Fruit fly (Drosophila melanogaster) whole organism, embryonic: ENCODE results near the gene piwi.

Experiments
- Asciz ChIP-seq: fragments of 200-800 bp; sonication (Bioruptor generic); optimal IDR thresholded peaks from 2 replicates; lab custom pipeline; 2017; ENCODE audit warnings: missing biosample characterization, mild to moderate bottlenecking, missing genetic modification characterization, missing genetic modification reagents
- CG10979 ChIP-seq: fragments of 200-800 bp; sonication (Bioruptor generic); optimal IDR thresholded peaks from 2 replicates; lab custom pipeline; 2018; ENCODE audit warnings: missing biosample characterization, mild to moderate bottlenecking, missing genetic modification characterization, moderate library complexity
- CG12236 ChIP-seq: fragments of 200-800 bp; sonication (Bioruptor generic); optimal IDR thresholded peaks from 2 replicates; lab custom pipeline; 2016; ENCODE audit warnings: missing biosample characterization, missing genetic modification characterization
- CG16813 ChIP-seq: fragments of 200-800 bp; sonication (Bioruptor generic); IDR thresholded peaks from 3 replicates; pipeline ENCODE4 v1.3.6; 2022; ENCODE audit warnings: missing biosample characterization, missing genetic modification characterization; ENCODE audit not compliant: partially characterized antibody
- CG18476 ChIP-seq: fragments of 200-800 bp; sonication (Bioruptor generic); optimal IDR thresholded peaks from 2 replicates; lab custom pipeline; 2016; ENCODE audit warnings: missing biosample characterization, mild to moderate bottlenecking, missing genetic modification characterization
- CG2202 ChIP-seq: fragments of 200-800 bp; sonication (Bioruptor generic); optimal IDR thresholded peaks from 2 replicates; lab custom pipeline; 2018; ENCODE audit warnings: missing biosample characterization, mild to moderate bottlenecking, missing genetic modification characterization
- CG2875 ChIP-seq: fragments of 200-800 bp; sonication (Bioruptor generic); optimal IDR thresholded peaks from 2 replicates; lab custom pipeline; 2017; ENCODE audit warnings: missing biosample characterization, mild to moderate bottlenecking, missing genetic modification characterization, missing genetic modification reagents
- CG33557 ChIP-seq: fragments of 200-800 bp; sonication (Bioruptor generic); optimal IDR thresholded peaks from 2 replicates; lab custom pipeline; 2019; ENCODE audit warnings: missing biosample characterization, mild to moderate bottlenecking, missing genetic modification characterization, moderate library complexity
- CG3995 ChIP-seq: fragments of 200-800 bp; sonication (Bioruptor generic); optimal IDR thresholded peaks from 3 replicates; lab custom pipeline; 2016; ENCODE audit warnings: missing biosample characterization, missing genetic modification characterization
- CG5953 ChIP-seq: fragments of 200-800 bp; sonication (Bioruptor generic); IDR thresholded peaks from 2 replicates; pipeline ENCODE4 v1.3.6; 2022; ENCODE audit warnings: missing biosample characterization, missing genetic modification characterization
- CG6254 ChIP-seq: fragments of 200-800 bp; sonication (Bioruptor generic); optimal IDR thresholded peaks from 3 replicates; lab custom pipeline; 2017; ENCODE audit warnings: mild to moderate bottlenecking, missing biosample characterization, missing genetic modification reagents, missing genetic modification characterization
- CG8281 ChIP-seq: fragments of 200-800 bp; sonication (Bioruptor generic); optimal IDR thresholded peaks from 2 replicates; lab custom pipeline; 2018; ENCODE audit warnings: missing biosample characterization, mild to moderate bottlenecking, missing genetic modification characterization, moderate library complexity
- CG9727 ChIP-seq: fragments of 200-800 bp; sonication (Bioruptor generic); optimal IDR thresholded peaks from 3 replicates; lab custom pipeline; 2017; ENCODE audit warnings: missing biosample characterization, mild to moderate bottlenecking, missing genetic modification characterization
- CoRest ChIP-seq: fragments of 200-800 bp; sonication (Bioruptor generic); optimal IDR thresholded peaks from 3 replicates; lab custom pipeline; 2018; ENCODE audit warnings: missing biosample characterization, mild to moderate bottlenecking, missing genetic modification characterization, moderate library complexity
- Dek ChIP-seq: fragments of 200-800 bp; sonication (Bioruptor generic); optimal IDR thresholded peaks from 3 replicates; lab custom pipeline; 2019; ENCODE audit warnings: missing biosample characterization, mild to moderate bottlenecking, missing genetic modification characterization, moderate library complexity
- Ets65A ChIP-seq: fragments of 200-800 bp; sonication (Bioruptor generic); peaks from one replicate; lab custom pipeline; 2016; ENCODE audit warnings: missing biosample characterization, missing genetic modification characterization
- Fer3 ChIP-seq: fragments of 200-800 bp; sonication (Bioruptor generic); optimal IDR thresholded peaks from 2 replicates; lab custom pipeline; 2018; ENCODE audit warnings: missing biosample characterization, mild to moderate bottlenecking, missing genetic modification characterization, moderate library complexity
- Hmr ChIP-seq: fragments of 200-800 bp; sonication (Bioruptor generic); optimal IDR thresholded peaks from 3 replicates; lab custom pipeline; 2017; ENCODE audit warnings: mild to moderate bottlenecking, missing biosample characterization, missing genetic modification reagents, missing genetic modification characterization
- Meics ChIP-seq: fragments of 200-800 bp; sonication (Bioruptor generic); optimal IDR thresholded peaks from 2 replicates; lab custom pipeline; 2017; ENCODE audit warnings: missing biosample characterization, mild to moderate bottlenecking, missing genetic modification characterization
- NC2α ChIP-seq: fragments of 200-800 bp; sonication (Bioruptor generic); optimal IDR thresholded peaks from 2 replicates; lab custom pipeline; 2016; ENCODE audit warnings: missing biosample characterization, missing genetic modification characterization
- NK7.1 ChIP-seq: fragments of 200-800 bp; sonication (Bioruptor generic); optimal IDR thresholded peaks from 3 replicates; lab custom pipeline; 2016; ENCODE audit warnings: missing biosample characterization, missing genetic modification characterization
- YL-1 ChIP-seq: fragments of 200-800 bp; sonication (Bioruptor generic); optimal IDR thresholded peaks from 3 replicates; lab custom pipeline; 2017; ENCODE audit warnings: missing biosample characterization, mild to moderate bottlenecking, missing genetic modification characterization
- bsh ChIP-seq, 2 experiments: fragments of 200-800 bp; sonication (Bioruptor generic); optimal IDR thresholded peaks; 2 replicates each; lab custom pipeline; 2017 to 2018; ENCODE audit warnings: mild to moderate bottlenecking in 2 of 2, missing biosample characterization in 2 of 2, missing genetic modification characterization in 2 of 2, moderate library complexity in 1 of 2
- crol ChIP-seq: fragments of 200-800 bp; sonication (Bioruptor generic); IDR thresholded peaks from 2 replicates; pipeline ENCODE4 v1.3.6; 2022; ENCODE audit warnings: missing biosample characterization, missing genetic modification characterization
- da ChIP-seq: fragments of 200-800 bp; sonication (Bioruptor generic); optimal IDR thresholded peaks from 2 replicates; lab custom pipeline; 2016; ENCODE audit warnings: missing biosample characterization, missing genetic modification characterization
- dimm ChIP-seq: fragments of 200-800 bp; sonication (Bioruptor generic); IDR thresholded peaks from 2 replicates; pipeline ENCODE4 v1.3.6; 2022; ENCODE audit warnings: missing biosample characterization, missing genetic modification characterization
- dmrt11E ChIP-seq: fragments of 200-800 bp; sonication (Bioruptor generic); optimal IDR thresholded peaks from 3 replicates; lab custom pipeline; 2018; ENCODE audit warnings: missing biosample characterization, mild to moderate bottlenecking, missing genetic modification characterization, moderate library complexity
- gem ChIP-seq: fragments of 200-800 bp; sonication (Bioruptor generic); optimal IDR thresholded peaks from 2 replicates; lab custom pipeline; 2019; ENCODE audit warnings: missing biosample characterization, mild to moderate bottlenecking, missing genetic modification characterization, moderate library complexity
- insv ChIP-seq, 2 experiments: fragments of 200-800 bp; sonication (Bioruptor generic); optimal IDR thresholded peaks; 3 replicates each; lab custom pipeline; 2016 to 2018; ENCODE audit warnings: missing biosample characterization in 2 of 2, missing genetic modification characterization in 2 of 2
- inv ChIP-seq: fragments of 200-800 bp; sonication (Bioruptor generic); IDR thresholded peaks from 2 replicates; pipeline ENCODE4 v1.3.6; 2022; ENCODE audit warnings: missing biosample characterization, missing genetic modification characterization; ENCODE audit not compliant: partially characterized antibody
- lola ChIP-seq, 3 experiments: fragments of >200 bp in 2 of 3; fragments of 200-800 bp in 1 of 3; sonication (Bioruptor generic) in 1 of 3; optimal IDR thresholded peaks; 2 replicates each; lab custom pipeline; 2017 to 2019; ENCODE audit warnings: missing biosample characterization in 3 of 3, missing genetic modification characterization in 3 of 3, mild to moderate bottlenecking in 1 of 3, moderate library complexity in 1 of 3
- nmo ChIP-seq: fragments of 200-800 bp; sonication (Bioruptor generic); optimal IDR thresholded peaks from 2 replicates; lab custom pipeline; 2018; ENCODE audit warnings: missing biosample characterization, mild to moderate bottlenecking, missing genetic modification characterization, moderate library complexity
- org-1 ChIP-seq: fragments of 200-800 bp; sonication (Bioruptor generic); optimal IDR thresholded peaks from 2 replicates; lab custom pipeline; 2017; ENCODE audit warnings: missing biosample characterization, missing genetic modification characterization
- pan ChIP-seq, 4 experiments: fragments of >200 bp in 3 of 4; fragments of 200-800 bp in 1 of 4; sonication (Bioruptor generic) in 1 of 4; optimal IDR thresholded peaks in 3 of 4; IDR thresholded peaks in 1 of 4; 2 replicates each; pipeline versions ENCODE4 v1.3.6 to Lab custom; 2017 to 2022; ENCODE audit warnings: missing biosample characterization in 2 of 4, missing genetic modification characterization in 2 of 4, mixed read lengths in 1 of 4
- psq ChIP-seq: fragments of 200-800 bp; sonication (Bioruptor generic); optimal IDR thresholded peaks from 2 replicates; lab custom pipeline; 2017; ENCODE audit warnings: missing biosample characterization, missing genetic modification characterization
- row ChIP-seq: fragments of 200-800 bp; sonication (Bioruptor generic); IDR thresholded peaks from 3 replicates; pipeline ENCODE4 v1.3.6; 2022; ENCODE audit warnings: missing biosample characterization, missing genetic modification characterization
- sc ChIP-seq, 3 experiments: fragments of >200 bp in 2 of 3; fragments of 200-800 bp in 1 of 3; sonication (Bioruptor generic) in 1 of 3; optimal IDR thresholded peaks; 2 replicates in 2 of 3; 3 replicates in 1 of 3; lab custom pipeline; 2017; ENCODE audit warnings: mild to moderate bottlenecking in 1 of 3, missing biosample characterization in 1 of 3, missing genetic modification characterization in 1 of 3, missing genetic modification reagents in 1 of 3
- sens ChIP-seq: fragments of 200-800 bp; sonication (Bioruptor generic); peaks from one replicate; lab custom pipeline; 2016; ENCODE audit warnings: missing biosample characterization, missing genetic modification characterization
- sim ChIP-seq: fragments of 200-800 bp; sonication (Bioruptor generic); IDR thresholded peaks from 2 replicates; pipeline ENCODE4 v1.3.6; 2022; ENCODE audit warnings: missing biosample characterization, missing genetic modification characterization
- slp2 ChIP-seq: fragments of 200-800 bp; sonication (Bioruptor generic); optimal IDR thresholded peaks from 2 replicates; lab custom pipeline; 2016; ENCODE audit warnings: missing biosample characterization, missing genetic modification characterization
- so ChIP-seq: fragments of 200-800 bp; sonication (Bioruptor generic); IDR thresholded peaks from 3 replicates; pipeline ENCODE4 v1.3.6; 2022; ENCODE audit warnings: missing biosample characterization, missing genetic modification characterization
- tin ChIP-seq: fragments of 200-800 bp; sonication (Bioruptor generic); optimal IDR thresholded peaks from 3 replicates; lab custom pipeline; 2016; ENCODE audit warnings: missing biosample characterization, missing genetic modification characterization

piwi gene

DNA sequence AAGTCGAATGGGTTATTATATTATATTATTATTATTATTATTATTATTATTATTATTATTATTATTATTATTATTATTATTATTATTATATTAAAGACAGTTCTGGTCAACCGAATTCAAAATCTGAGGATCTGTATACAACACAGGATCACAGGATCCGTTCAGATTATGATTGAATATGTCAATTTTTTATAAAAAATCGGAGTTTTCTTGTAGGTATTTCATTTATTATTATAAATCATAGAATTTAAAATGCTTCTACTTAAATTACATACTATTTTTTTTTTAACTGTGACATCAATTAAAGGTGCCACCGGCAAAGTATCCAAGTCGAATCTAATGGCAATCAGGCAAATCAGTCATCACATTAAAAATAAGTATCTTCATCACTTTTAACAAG lies 29.5 kb upstream of the piwi start, which contains the start of gene CG14913:
CG14913 (plus strand) TSS at position 301 of the 400 bp plus-strand sequence.
- TF ChIP-seq Hmr (GFP tag; lab: Kevin White, UChicago) (no peak), CG8281 (no peak), sc (optimal IDR thresholded peaks at IDR 0.05; lab: Kevin White, UChicago) (no peak), sc (GFP tag; optimal IDR thresholded peaks at IDR 0.05; lab: Kevin White, UChicago) (no peak), Meics (no peak), slp2 (GFP tag; lab: Kevin White, UChicago) (no peak), CG18476 (no peak), inv (GFP tag; lab: Robert Waterston, UW) (no peak), psq (GFP tag; lab: Kevin White, UChicago) (no peak), CG2202 (tag; lab: Kevin White, UChicago) (no peak), sim (GFP tag; lab: Robert Waterston, UW) (no peak), crol (GFP tag; lab: Robert Waterston, UW) (no peak), tin (GFP tag; lab: Kevin White, UChicago) (no peak)

DNA sequence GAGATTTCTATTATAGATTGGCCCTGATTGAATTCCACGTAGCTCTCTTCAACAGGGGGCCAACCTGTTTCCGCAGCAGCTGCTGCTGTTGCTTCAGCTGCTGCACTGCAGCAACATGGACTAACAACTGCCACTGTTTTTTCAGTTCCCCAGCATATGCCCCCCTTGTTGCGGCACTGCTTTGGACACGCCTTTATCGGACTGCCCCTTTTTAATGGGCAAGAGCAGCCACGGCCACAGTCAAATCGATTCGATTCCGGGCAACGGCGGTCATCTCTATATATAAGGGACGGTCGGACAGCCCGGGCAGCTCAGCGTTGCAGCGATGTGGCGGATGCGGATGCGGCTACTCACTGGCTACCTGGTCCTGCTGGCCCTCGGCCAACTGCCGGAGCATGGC lies 28.1 kb upstream of the piwi start, which contains the start of gene Acp32CD:
Acp32CD (plus strand) TSS at position 301 of the 400 bp plus-strand sequence.
- TF ChIP-seq Ets65A (peak; percentile 35), sens (peak; percentile 34), YL-1 (GFP tag; lab: Kevin White, UChicago) (no peak)

DNA sequence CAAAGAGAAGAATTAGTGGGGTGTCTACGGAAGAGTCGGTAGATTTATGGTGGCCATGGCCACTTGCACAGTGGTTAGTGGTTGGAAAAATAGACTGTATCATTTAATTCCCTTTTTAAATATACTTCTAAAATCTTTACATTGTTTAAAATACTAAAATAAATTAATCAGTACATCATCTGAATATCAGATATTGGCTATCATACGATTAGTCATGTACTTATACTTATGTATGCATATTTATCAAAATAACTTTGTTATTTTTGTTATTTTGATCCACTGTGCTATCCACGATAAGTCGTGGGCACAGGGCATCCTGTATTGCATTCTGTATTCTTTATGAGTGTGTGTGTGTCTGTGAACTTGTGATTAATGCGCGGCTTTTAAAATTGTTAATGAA lies 27.5 kb upstream of the piwi start:
- TF ChIP-seq org-1, result no peak
- TF ChIP-seq CG16813 (GFP tag; lab: Robert Waterston, UW), result no peak
- no peak for TF ChIP-seq NC2α (GFP tag; lab: Kevin White, UChicago)
- TF ChIP-seq dmrt11E (tag; lab: Kevin White, UChicago), result peak; percentile 4
- no peak for TF ChIP-seq sim (GFP tag; lab: Robert Waterston, UW)
- no peak for TF ChIP-seq CG3995 (GFP tag; lab: Kevin White, UChicago)
- no peak for TF ChIP-seq CG12236 (GFP tag; lab: Kevin White, UChicago)
- TF ChIP-seq CoRest (tag; lab: Kevin White, UChicago), result no peak
- TF ChIP-seq da (GFP tag; lab: Kevin White, UChicago), result no peak
- peak; percentile 28 for TF ChIP-seq gem (tag; lab: Kevin White, UChicago)
- peak; percentile 15; the same call in 1 of the 3 replicates for TF ChIP-seq row
- peak; percentile 53 for TF ChIP-seq CG6254
- no peak for TF ChIP-seq CG33557 (GFP tag; lab: Kevin White, UChicago)
- TF ChIP-seq CG2875 (GFP tag; lab: Kevin White, UChicago), result no peak
- no peak for TF ChIP-seq Fer3 (tag; lab: Kevin White, UChicago)
- no peak for TF ChIP-seq dimm
- peak in 1 of 3 experiments; percentile 17 for TF ChIP-seq lola (GFP tag; optimal IDR thresholded peaks at IDR 0.05; lab: Kevin White, UChicago)
- TF ChIP-seq insv (GFP tag; optimal IDR thresholded peaks at IDR 0.05; lab: Kevin White, UChicago), result no peak
- TF ChIP-seq CG10979, result peak; percentile 25
- no peak for TF ChIP-seq pan (optimal IDR thresholded peaks at IDR 0.05; lab: Kevin White, UChicago)
- TF ChIP-seq pan (GFP tag; optimal IDR thresholded peaks at IDR 0.05 in 1 of 2, IDR thresholded peaks at IDR 0.05 in 1 of 2), result no peak
- TF ChIP-seq CG5953 (GFP tag; lab: Robert Waterston, UW), result no peak
- no peak for TF ChIP-seq so (GFP tag; lab: Robert Waterston, UW)
- no peak for TF ChIP-seq nmo (GFP tag; lab: Kevin White, UChicago)
- peak; percentile 28 to 55 for TF ChIP-seq bsh (GFP tag; optimal IDR thresholded peaks at IDR 0.05; lab: Kevin White, UChicago)
- TF ChIP-seq Asciz, result no peak
- no peak for TF ChIP-seq Dek
- no peak for TF ChIP-seq CG9727 (GFP tag; lab: Kevin White, UChicago)
- TF ChIP-seq NK7.1, result no peak
